Fruit fly (Drosophila melanogaster): ENCODE data around the gene tna.

Gene tna

dm6 chr3L:10851107-10851762 is 15.9 kb downstream of the tna start (continued):
- peak; percentile 83 for TF ChIP-seq cg (GFP tag; optimal IDR thresholded peaks at IDR 0.05)
- no peak for TF ChIP-seq Tbp (GFP tag; optimal IDR thresholded peaks at IDR 0.05)
- no peak for TF ChIP-seq sc (optimal IDR thresholded peaks at IDR 0.05)
- TF ChIP-seq sc (GFP tag; optimal IDR thresholded peaks at IDR 0.05): no peak
- 0 out of 2 replicates have a peak, but pooled peaks have one; percentile 37 for TF ChIP-seq vvl (GFP tag; IDR thresholded peaks at IDR 0.05)
- TF ChIP-seq Sin3A (optimal IDR thresholded peaks at IDR 0.05): no peak
- peak; percentile 34; the same call in 1 of the 2 replicates for TF ChIP-seq CG32767 (GFP tag; IDR thresholded peaks at IDR 0.05)
- peak; percentile 59 for TF ChIP-seq sd (tag; optimal IDR thresholded peaks at IDR 0.05)
- no peak for TF ChIP-seq pan (optimal IDR thresholded peaks at IDR 0.05)
- no peak for TF ChIP-seq pan (GFP tag; optimal IDR thresholded peaks at IDR 0.05 in 1 of 2, IDR thresholded peaks at IDR 0.05 in 1 of 2)
- TF ChIP-seq zen2 (GFP tag; IDR thresholded peaks at IDR 0.05; ENCODE audit: partially characterized antibody): no peak
- TF ChIP-seq tap (tag; optimal IDR thresholded peaks at IDR 0.05): no peak
- no peak for TF ChIP-seq CG1603 (tag; optimal IDR thresholded peaks at IDR 0.05)
- TF ChIP-seq CG7987 (GFP tag; optimal IDR thresholded peaks at IDR 0.05): no peak
- no peak for TF ChIP-seq HLH3B (GFP tag; IDR thresholded peaks at IDR 0.05)
- no peak for TF ChIP-seq CG1602 (GFP tag; optimal IDR thresholded peaks at IDR 0.05)
- no peak for TF ChIP-seq CG12104 (GFP tag; optimal IDR thresholded peaks at IDR 0.05)
- no peak for TF ChIP-seq CG4424 (GFP tag; optimal IDR thresholded peaks at IDR 0.05)
- no peak for TF ChIP-seq CG3838 (GFP tag; optimal IDR thresholded peaks at IDR 0.05)
- TF ChIP-seq Ssrp (tag; optimal IDR thresholded peaks at IDR 0.05): no peak
- TF ChIP-seq GATAe (GFP tag; conservative IDR thresholded peaks at IDR 0.05): no peak
- no peak for TF ChIP-seq ssp (GFP tag; IDR thresholded peaks at IDR 0.05)
- no peak for TF ChIP-seq HmgD (GFP tag; optimal IDR thresholded peaks at IDR 0.05)
- TF ChIP-seq yki (optimal IDR thresholded peaks at IDR 0.05): no peak
- no peak for TF ChIP-seq CG2889 (GFP tag; IDR thresholded peaks at IDR 0.05)
- TF ChIP-seq chm (GFP tag; IDR thresholded peaks at IDR 0.05): peak; percentile 43; the same call in 1 of the 2 replicates
- no peak for TF ChIP-seq CG10209 (GFP tag; optimal IDR thresholded peaks at IDR 0.05)
- no peak for TF ChIP-seq CG31388 (GFP tag; optimal IDR thresholded peaks at IDR 0.05)
- TF ChIP-seq CG4707 (GFP tag; optimal IDR thresholded peaks at IDR 0.05): no peak
- no peak for TF ChIP-seq CG43689 (GFP tag; IDR thresholded peaks at IDR 0.05)
- no peak for TF ChIP-seq Bgb (GFP tag; IDR thresholded peaks at IDR 0.05; ENCODE audit: partially characterized antibody)
- TF ChIP-seq abd-A (tag; optimal IDR thresholded peaks at IDR 0.05): peak; percentile 44
- no peak for TF ChIP-seq nau (GFP tag; optimal IDR thresholded peaks at IDR 0.05)
- TF ChIP-seq gt (GFP tag; IDR thresholded peaks at IDR 0.05): no peak
- no peak for TF ChIP-seq toy (GFP tag; IDR thresholded peaks at IDR 0.05)
- no peak for TF ChIP-seq mam (GFP tag; optimal IDR thresholded peaks at IDR 0.05)
- TF ChIP-seq CG8924 (tag; optimal IDR thresholded peaks at IDR 0.05): peak; percentile 11
- no peak for TF ChIP-seq CG33213 (GFP tag; optimal IDR thresholded peaks at IDR 0.05)
- TF ChIP-seq Lim3 (GFP tag; IDR thresholded peaks at IDR 0.05): no peak
- TF ChIP-seq Ets65A (GFP tag): no peak
- TF ChIP-seq CG4328 (GFP tag; optimal IDR thresholded peaks at IDR 0.05): no peak
- peak; percentile 39 for TF ChIP-seq Nf-YB (GFP tag; optimal IDR thresholded peaks at IDR 0.05)
- TF ChIP-seq H15 (GFP tag; IDR thresholded peaks at IDR 0.05): no peak
- TF ChIP-seq CG15479 (GFP tag; optimal IDR thresholded peaks at IDR 0.05): peak; percentile 75
- no peak for TF ChIP-seq disco-r (GFP tag; optimal IDR thresholded peaks at IDR 0.05)
- TF ChIP-seq CG8388 (GFP tag; optimal IDR thresholded peaks at IDR 0.05): no peak
- no peak for TF ChIP-seq mld (GFP tag; IDR thresholded peaks at IDR 0.05; ENCODE audit: partially characterized antibody)
- TF ChIP-seq TFAM (GFP tag; optimal IDR thresholded peaks at IDR 0.05): no peak
- TF ChIP-seq Hmx (GFP tag; optimal IDR thresholded peaks at IDR 0.05): no peak
- TF ChIP-seq bcd (GFP tag; optimal IDR thresholded peaks at IDR 0.05): no peak
- TF ChIP-seq luna (GFP tag; optimal IDR thresholded peaks at IDR 0.05): no peak
- no peak for TF ChIP-seq CG17361 (GFP tag; IDR thresholded peaks at IDR 0.05)

Measured in whole organism, embryonic.